Worm (Caenorhabditis elegans) whole organism, L4/young adult: Measurements from ENCODE around the gene ech-8.

ENCODE experiments used
- W03F9.2 ChIP-seq: fragments of 150-350 bp; optimal IDR thresholded peaks from 2 replicates; lab custom pipeline; 2014; ENCODE audit warnings: missing biosample characterization, missing genetic modification characterization
- dao-5 ChIP-seq: sonication (generic microtip); optimal IDR thresholded peaks from 2 replicates; lab custom pipeline; 2016; ENCODE audit warnings: missing genotype, missing genetic modification characterization, moderate library complexity, missing compliant biosample characterization
- him-1 ChIP-seq: sonication (generic microtip); optimal IDR thresholded peaks from 2 replicates; lab custom pipeline; 2016; ENCODE audit warnings: missing genotype, missing genetic modification reagents, missing genetic modification characterization, missing compliant biosample characterization

ech-8 gene

DNA sequence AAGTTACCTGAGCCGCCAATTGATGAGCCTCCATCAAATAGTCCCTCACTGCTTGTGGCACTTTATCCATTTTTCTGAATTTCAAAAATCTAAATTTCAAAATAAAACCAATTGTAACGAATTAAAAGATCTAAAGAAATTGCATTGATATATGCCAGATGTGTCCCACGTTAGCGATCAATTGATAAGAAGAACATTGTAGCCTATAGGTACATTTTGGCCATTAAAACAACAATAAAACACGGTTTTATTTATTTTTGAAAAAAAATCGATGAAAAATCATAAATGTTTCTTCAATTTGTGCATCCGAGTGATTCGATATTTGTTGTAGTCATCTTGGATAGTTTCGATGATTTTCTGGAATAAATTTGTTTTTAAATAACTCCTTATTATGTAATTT, at the start of gene ech-8:
TSS of gene ech-8 (minus strand) at position 132 of the 400 bp plus-strand sequence.
- TF ChIP-seq dao-5 (tag; lab: Kevin White, UChicago) (no peak), W03F9.2 (tag; lab: Kevin White, UChicago) (no peak), him-1 (tag; lab: Kevin White, UChicago) (no peak)

DNA sequence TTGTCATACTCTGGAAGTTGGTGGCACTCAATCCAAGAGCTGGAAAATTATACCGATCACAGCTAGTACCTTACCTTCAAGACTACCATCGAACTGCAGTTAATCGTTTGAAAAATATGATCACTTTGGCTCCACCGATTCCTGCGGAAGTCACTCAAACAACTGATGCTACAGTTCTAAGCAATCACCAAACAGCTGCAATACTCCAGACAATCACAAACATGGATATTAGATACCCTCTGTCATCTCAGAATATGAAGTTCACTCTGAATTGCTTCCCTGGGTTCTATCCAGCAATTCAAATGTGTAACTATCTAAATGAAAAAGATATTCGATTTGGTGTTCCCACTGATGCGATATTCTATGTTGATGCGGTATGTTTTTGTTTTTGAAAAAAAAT, 49.6 kb upstream of the ech-8 start:
- TF ChIP-seq him-1 (tag; lab: Kevin White, UChicago), result no peak
- TF ChIP-seq W03F9.2 (tag; lab: Kevin White, UChicago), result no peak
- no peak for TF ChIP-seq dao-5 (tag; lab: Kevin White, UChicago)

DNA sequence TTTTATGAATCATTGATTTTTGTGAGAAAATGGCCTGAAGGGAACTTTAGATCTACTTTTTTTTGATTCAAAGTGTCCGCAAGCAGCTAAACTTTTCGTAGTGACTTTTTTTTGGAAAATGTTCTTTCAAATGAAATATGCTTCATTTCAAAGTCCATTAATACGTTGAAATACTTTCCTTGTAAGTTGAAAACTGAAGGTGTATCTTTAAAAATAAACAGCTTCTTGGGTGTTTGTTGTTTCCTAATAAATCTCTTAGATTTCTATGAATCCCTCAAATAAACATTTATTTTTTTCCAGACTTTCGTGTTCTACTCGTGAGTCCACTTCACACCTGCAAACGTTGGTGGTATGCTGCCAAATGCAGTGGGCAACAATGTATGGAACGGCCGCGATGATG, 47.7 kb upstream of the ech-8 start, which contains the start of gene ebax-1:
TSS of gene ebax-1 (plus strand) at position 301 of the 400 bp plus-strand sequence.
- TF ChIP-seq W03F9.2 (tag; lab: Kevin White, UChicago), result no peak
- no peak for TF ChIP-seq dao-5 (tag; lab: Kevin White, UChicago)
- TF ChIP-seq him-1 (tag; lab: Kevin White, UChicago), result no peak

DNA sequence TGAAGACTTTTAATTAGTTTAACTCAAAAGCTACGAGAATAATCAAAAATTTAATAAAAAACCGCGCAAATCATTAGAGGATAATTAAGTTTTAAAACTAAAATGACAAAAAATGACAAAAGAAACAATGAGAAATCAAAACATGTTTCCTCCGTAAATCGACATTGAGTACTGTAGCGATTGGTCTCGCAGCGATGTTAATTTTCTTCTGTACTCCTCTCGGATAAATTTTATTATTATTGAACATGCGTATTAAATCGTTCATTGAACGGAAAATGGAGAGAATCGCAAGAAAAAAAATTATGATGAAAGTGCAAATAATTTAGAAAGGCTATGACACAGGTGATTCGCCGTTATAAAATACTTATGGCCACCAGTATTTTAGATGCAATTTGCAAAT, 46.4 kb upstream of the ech-8 start:
- TF ChIP-seq him-1 (tag; lab: Kevin White, UChicago), result no peak
- no peak for TF ChIP-seq W03F9.2 (tag; lab: Kevin White, UChicago)
- TF ChIP-seq dao-5 (tag; lab: Kevin White, UChicago), result no peak

DNA sequence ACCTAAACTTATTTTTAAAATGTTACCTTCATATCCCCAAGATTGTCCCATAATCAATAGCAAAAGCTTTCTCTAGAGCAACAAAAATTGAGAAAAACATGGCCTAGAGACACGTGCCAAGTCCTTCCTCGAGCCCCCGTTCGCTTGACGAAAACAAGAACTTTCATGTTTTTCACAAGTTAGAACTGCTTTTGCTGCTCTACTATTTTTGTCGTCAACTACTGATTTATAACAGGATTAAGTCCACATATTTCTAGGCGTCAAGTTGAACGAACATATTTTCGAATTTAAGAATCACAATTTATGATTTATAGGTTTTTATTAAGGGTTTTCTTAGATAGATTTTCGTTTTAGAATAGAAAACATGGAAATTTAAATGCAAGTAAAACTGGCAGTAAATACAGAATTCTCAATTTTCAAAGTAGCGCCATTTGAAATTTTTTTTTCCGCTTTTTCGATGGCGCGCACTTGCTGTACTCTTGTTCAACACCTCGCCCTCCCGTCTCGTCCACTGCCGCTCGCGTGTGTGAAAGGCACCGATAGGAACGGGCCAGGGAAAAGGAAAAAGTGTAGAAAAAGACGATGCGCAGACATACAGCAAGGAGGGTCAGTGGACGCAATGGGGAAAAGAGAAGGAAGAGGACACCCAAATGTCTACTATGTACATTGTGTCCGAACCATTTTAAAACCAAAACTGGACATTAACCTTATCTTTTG, 45.4 kb upstream of the ech-8 start, which contains the start of gene rad-51:
TSS of gene rad-51 (minus strand) at position 51 of the 717 bp plus-strand sequence.
- TF ChIP-seq dao-5 (tag; lab: Kevin White, UChicago) (no peak), him-1 (tag; lab: Kevin White, UChicago) (no peak), W03F9.2 (tag; lab: Kevin White, UChicago) (no peak)

DNA sequence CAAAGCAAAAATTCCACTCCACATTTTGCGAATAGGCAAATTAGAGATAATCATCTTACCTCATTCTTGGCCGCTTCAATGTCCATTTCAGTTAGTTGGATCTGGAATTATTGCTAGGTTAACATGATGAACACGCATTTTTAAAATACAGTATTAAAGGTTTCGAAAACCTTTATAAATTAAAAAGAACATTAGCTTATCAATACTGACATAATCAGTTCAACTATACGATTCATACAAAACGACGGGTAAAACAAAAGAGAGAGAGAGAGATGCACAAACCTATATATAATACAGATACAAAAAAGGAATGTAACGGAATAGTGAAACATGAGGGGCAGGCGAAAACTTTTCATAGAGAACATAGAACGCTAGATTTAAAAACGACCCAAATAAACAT, 42.5 kb upstream of the ech-8 start, which contains the start of gene thk-1:
TSS of gene thk-1 (minus strand) at position 101 of the 400 bp plus-strand sequence.
- TF ChIP-seq dao-5 (tag; lab: Kevin White, UChicago), result no peak
- TF ChIP-seq W03F9.2 (tag; lab: Kevin White, UChicago), result no peak
- no peak for TF ChIP-seq him-1 (tag; lab: Kevin White, UChicago)

DNA sequence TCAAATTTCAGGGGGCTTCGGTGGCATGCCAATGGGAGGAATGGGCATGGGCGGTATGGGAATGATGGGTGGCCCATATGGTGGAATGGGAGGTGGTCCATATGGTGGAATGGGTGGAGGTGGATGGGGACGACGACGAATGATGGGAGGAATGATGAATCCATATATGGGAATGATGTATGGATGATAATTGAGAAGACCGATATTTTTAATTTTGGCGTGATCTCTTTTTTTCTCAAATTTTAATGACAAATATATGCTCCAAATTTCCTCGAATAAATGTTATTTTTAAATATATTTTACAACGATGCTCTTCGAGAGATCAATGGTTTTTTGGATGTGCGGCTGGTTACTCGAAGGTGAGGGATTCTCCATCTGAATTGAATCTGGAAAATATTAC, 38.7 kb upstream of the ech-8 start, which contains the start of gene Y43C5A.4:
TSS of gene Y43C5A.4 (plus strand) at position 301 of the 400 bp plus-strand sequence.
- no peak for TF ChIP-seq dao-5 (tag; lab: Kevin White, UChicago)
- TF ChIP-seq him-1 (tag; lab: Kevin White, UChicago), result no peak
- TF ChIP-seq W03F9.2 (tag; lab: Kevin White, UChicago), result no peak

- TF ChIP-seq dao-5 (tag; lab: Kevin White, UChicago) (no peak), W03F9.2 (tag; lab: Kevin White, UChicago) (no peak), him-1 (tag; lab: Kevin White, UChicago) (no peak)
These were observed 38.0 kb upstream of the ech-8 start, which contains the start of gene Y43C5A.7 for ce11 chrIV:10276960-10277359. Y43C5A.7 (plus strand) TSS chrIV:10277260.

- TF ChIP-seq dao-5 (tag; lab: Kevin White, UChicago) (no peak), W03F9.2 (tag; lab: Kevin White, UChicago) (no peak), him-1 (tag; lab: Kevin White, UChicago) (no peak)
These were observed 36.1 kb upstream of the ech-8 start for ce11 chrIV:10275050-10275449.

ce11 chrIV:10273781-10274313, 34.9 kb upstream of the ech-8 start, which contains the start of gene Y43C5A.3:
Y43C5A.3 (plus strand) TSS chrIV:10274036.
- TF ChIP-seq W03F9.2 (tag; lab: Kevin White, UChicago) (no peak), dao-5 (tag; lab: Kevin White, UChicago) (no peak), him-1 (tag; lab: Kevin White, UChicago) (no peak)

DNA sequence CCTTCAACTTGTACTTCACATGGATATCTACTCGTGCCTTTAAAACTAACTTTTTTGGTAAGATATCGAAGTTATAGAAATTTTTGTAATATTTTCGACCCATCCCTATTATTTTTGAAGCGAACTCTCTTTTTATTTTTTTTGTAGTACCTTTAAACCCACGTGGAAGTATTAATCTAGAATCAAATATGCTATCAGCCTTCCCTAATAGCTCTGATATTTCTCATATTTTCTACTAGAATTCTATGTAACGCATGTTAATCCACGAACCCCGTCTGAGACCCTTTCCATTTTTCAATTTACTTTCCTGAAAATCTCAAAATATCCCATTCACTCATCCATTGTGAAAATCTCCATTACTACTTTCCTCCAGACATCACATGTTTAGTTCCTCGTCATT, 34.4 kb upstream of the ech-8 start:
- TF ChIP-seq dao-5 (tag; lab: Kevin White, UChicago) (no peak), W03F9.2 (tag; lab: Kevin White, UChicago) (no peak), him-1 (tag; lab: Kevin White, UChicago) (no peak)

- TF ChIP-seq dao-5 (tag; lab: Kevin White, UChicago), result no peak
- no peak for TF ChIP-seq W03F9.2 (tag; lab: Kevin White, UChicago)
- no peak for TF ChIP-seq him-1 (tag; lab: Kevin White, UChicago)
These were observed 30.4 kb upstream of the ech-8 start, which contains the start of the genes nspd-7 and Y43C5A.2 for ce11 chrIV:10269137-10269933. nspd-7 (minus strand) TSS chrIV:10269187. Y43C5A.2 (plus strand) TSS chrIV:10269883.
